Fruit fly (Drosophila melanogaster): ENCODE measurements around the gene MME1.
A peak's percentile ranks its signal among the peaks of the same experiment; 100 is the strongest.

The MME1 gene

dm6 chr2L:7033100-7033675 is 5.9 kb downstream of the MME1 start (continued):
- peak; percentile 25 for TF ChIP-seq eyg (GFP tag; optimal IDR thresholded peaks at IDR 0.05)
- peak; percentile 53 for TF ChIP-seq Meics (GFP tag; optimal IDR thresholded peaks at IDR 0.05)
- no peak for TF ChIP-seq CG2199 (GFP tag; IDR thresholded peaks at IDR 0.05)
- no peak for TF ChIP-seq fu2 (GFP tag; optimal IDR thresholded peaks at IDR 0.05)
- no peak for TF ChIP-seq pan (optimal IDR thresholded peaks at IDR 0.05)
- TF ChIP-seq pan (GFP tag; optimal IDR thresholded peaks at IDR 0.05 in 1 of 2, IDR thresholded peaks at IDR 0.05 in 1 of 2), result peak in 1 of 2 experiments; percentile 35
- peak; percentile 25; the same call in 1 of the 2 replicates for TF ChIP-seq H2.0 (GFP tag; IDR thresholded peaks at IDR 0.05)
- TF ChIP-seq CkIIα-i1 (GFP tag; IDR thresholded peaks at IDR 0.05), result no peak
- TF ChIP-seq CG8281 (tag; optimal IDR thresholded peaks at IDR 0.05), result no peak
- no peak for TF ChIP-seq gt (GFP tag; IDR thresholded peaks at IDR 0.05)
- TF ChIP-seq Six4 (GFP tag; optimal IDR thresholded peaks at IDR 0.05), result no peak
- no peak for TF ChIP-seq CG4282 (GFP tag; optimal IDR thresholded peaks at IDR 0.05)
- no peak for TF ChIP-seq CG15479 (GFP tag; optimal IDR thresholded peaks at IDR 0.05)
- TF ChIP-seq fd96Cb (tag; optimal IDR thresholded peaks at IDR 0.05), result no peak
- TF ChIP-seq TFAM (GFP tag; optimal IDR thresholded peaks at IDR 0.05), result no peak
- TF ChIP-seq CG11695 (GFP tag; IDR thresholded peaks at IDR 0.05), result 0 out of 3 replicates have a peak, but pooled peaks have one; percentile 8
- no peak for TF ChIP-seq h (optimal IDR thresholded peaks at IDR 0.05)
- TF ChIP-seq CG31224 (GFP tag; IDR thresholded peaks at IDR 0.05), result no peak
- TF ChIP-seq D (optimal IDR thresholded peaks at IDR 0.05), result no peak
- TF ChIP-seq D (GFP tag; optimal IDR thresholded peaks at IDR 0.05), result no peak
- no peak for TF ChIP-seq CG2712 (tag; optimal IDR thresholded peaks at IDR 0.05)
- no peak for TF ChIP-seq toy (GFP tag; IDR thresholded peaks at IDR 0.05)
- TF ChIP-seq Drgx (GFP tag; IDR thresholded peaks at IDR 0.05), result peak; percentile 52; the same call in 1 of the 2 replicates
- no peak for TF ChIP-seq dan (GFP tag; IDR thresholded peaks at IDR 0.05)
- TF ChIP-seq tx (GFP tag; optimal IDR thresholded peaks at IDR 0.05), result peak; percentile 55
- TF ChIP-seq CG7928 (GFP tag; optimal IDR thresholded peaks at IDR 0.05), result no peak
- no peak for TF ChIP-seq CG17802 (tag; optimal IDR thresholded peaks at IDR 0.05)
- TF ChIP-seq CG2875 (GFP tag; optimal IDR thresholded peaks at IDR 0.05), result no peak
- no peak for TF ChIP-seq lola (GFP tag; optimal IDR thresholded peaks at IDR 0.05)
- peak; percentile 45 for TF ChIP-seq CG1603 (tag; optimal IDR thresholded peaks at IDR 0.05)
- TF ChIP-seq CG17912 (GFP tag; optimal IDR thresholded peaks at IDR 0.05), result peak; percentile 34
- TF ChIP-seq unpg (GFP tag; optimal IDR thresholded peaks at IDR 0.05), result peak; percentile 4
- TF ChIP-seq ATbp (GFP tag; optimal IDR thresholded peaks at IDR 0.05), result no peak
- TF ChIP-seq Bdp1 (GFP tag; optimal IDR thresholded peaks at IDR 0.05), result no peak
- TF ChIP-seq Vsx1 (GFP tag; optimal IDR thresholded peaks at IDR 0.05), result peak; percentile 28
- no peak for TF ChIP-seq CG6813 (GFP tag; optimal IDR thresholded peaks at IDR 0.05)
- no peak for TF ChIP-seq Oaz (GFP tag; IDR thresholded peaks at IDR 0.05)
- TF ChIP-seq nom (GFP tag; optimal IDR thresholded peaks at IDR 0.05), result peak; percentile 73
- TF ChIP-seq CG13894 (tag; optimal IDR thresholded peaks at IDR 0.05), result no peak
- peak; percentile 44; the same call in 1 of the 2 replicates for TF ChIP-seq lmd (GFP tag; IDR thresholded peaks at IDR 0.05)
- no peak for TF ChIP-seq chn (GFP tag; optimal IDR thresholded peaks at IDR 0.05)
- TF ChIP-seq zfh1 (GFP tag; IDR thresholded peaks at IDR 0.05), result peak; percentile 65; the same call in 2 of the 3 replicates
- no peak for TF ChIP-seq slou (GFP tag; optimal IDR thresholded peaks at IDR 0.05)
- no peak for TF ChIP-seq dm (GFP tag; optimal IDR thresholded peaks at IDR 0.05)
- TF ChIP-seq Gsc (GFP tag; IDR thresholded peaks at IDR 0.05), result no peak
- TF ChIP-seq Hmr (GFP tag; optimal IDR thresholded peaks at IDR 0.05), result no peak
- no peak for TF ChIP-seq CG10366 (GFP tag; IDR thresholded peaks at IDR 0.05)
- no peak for TF ChIP-seq CG7372 (GFP tag; IDR thresholded peaks at IDR 0.05)
- TF ChIP-seq hth (optimal IDR thresholded peaks at IDR 0.05), result no peak
- TF ChIP-seq corto (GFP tag; optimal IDR thresholded peaks at IDR 0.05), result no peak
- TF ChIP-seq sens (GFP tag), result peak; percentile 92
- TF ChIP-seq nmo (GFP tag; optimal IDR thresholded peaks at IDR 0.05), result no peak
